Fruit fly (Drosophila melanogaster) whole organism, pupa: ENCODE results near the gene salt.
A peak's percentile ranks its signal among the peaks of the same experiment; 100 is the strongest.

Experiments used
- CG12605 ChIP-seq: fragments of 200-800 bp; sonication (Bioruptor generic); IDR thresholded peaks from 2 replicates; pipeline ENCODE4 v1.3.6; 2022; ENCODE audit warnings: missing biosample characterization, missing genetic modification characterization
- CG14655 ChIP-seq: fragments of 200-800 bp; sonication (Bioruptor generic); optimal IDR thresholded peaks from 3 replicates; lab custom pipeline; 2017; ENCODE audit warnings: mild to moderate bottlenecking, missing biosample characterization, missing genetic modification reagents, missing genetic modification characterization
- CG4496 ChIP-seq: fragments of 200-800 bp; sonication (Bioruptor generic); IDR thresholded peaks from 3 replicates; pipeline ENCODE4 v1.3.6; 2022; ENCODE audit warnings: missing biosample characterization, missing genetic modification characterization
- CG8159 ChIP-seq: fragments of 200-800 bp; sonication (Bioruptor generic); optimal IDR thresholded peaks from 3 replicates; lab custom pipeline; 2018; ENCODE audit warnings: missing biosample characterization, mild to moderate bottlenecking, missing genetic modification characterization, moderate library complexity
- CG9948 ChIP-seq: fragments of 200-800 bp; sonication (Bioruptor generic); optimal IDR thresholded peaks from 2 replicates; lab custom pipeline; 2018; ENCODE audit warnings: missing biosample characterization, mild to moderate bottlenecking, missing genetic modification characterization, moderate library complexity
- EcR ChIP-seq: fragments of 200-800 bp; sonication (Bioruptor generic); optimal IDR thresholded peaks from 3 replicates; lab custom pipeline; 2019; ENCODE audit warnings: missing biosample characterization, missing genetic modification characterization, mild to moderate bottlenecking, moderate library complexity, missing genetic modification reagents
- Ets98B ChIP-seq: fragments of 200-800 bp; sonication (Bioruptor generic); IDR thresholded peaks from 2 replicates; pipeline ENCODE4 v1.3.6; 2022; ENCODE audit warnings: missing biosample characterization, missing genetic modification characterization
- fd96Ca ChIP-seq: fragments of 200-800 bp; sonication (Bioruptor generic); IDR thresholded peaks from 3 replicates; pipeline ENCODE4 v1.3.6; 2022; ENCODE audit warnings: missing biosample characterization, missing genetic modification characterization

- TF ChIP-seq CG8159 (tag; lab: Kevin White, UChicago): peak; percentile 22
- no peak for TF ChIP-seq CG12605 (GFP tag; lab: Robert Waterston, UW)
- TF ChIP-seq fd96Ca (GFP tag; lab: Robert Waterston, UW): no peak
- TF ChIP-seq Ets98B (GFP tag; lab: Robert Waterston, UW): no peak
- no peak for TF ChIP-seq CG9948 (tag; lab: Kevin White, UChicago)
- peak; percentile 92 for TF ChIP-seq EcR
- peak; percentile 20 for TF ChIP-seq CG14655 (GFP tag; lab: Kevin White, UChicago)
- no peak for TF ChIP-seq CG4496
These were observed 51.1 kb downstream of the salt start for dm6 chr3R:31703370-31703769.
